Fruit fly (Drosophila melanogaster) whole organism, embryonic: ENCODE results near the gene CAH9.

Experiments used
- CG11695 ChIP-seq: fragments of 200-800 bp; sonication (Bioruptor generic); IDR thresholded peaks from 3 replicates; pipeline ENCODE4 v1.3.6; 2022; ENCODE audit warnings: missing biosample characterization, missing genetic modification characterization
- Dfd ChIP-seq, 2 experiments: fragments of >200 bp; optimal IDR thresholded peaks; 2 replicates each; lab custom pipeline; 2017; ENCODE audit warnings: missing biosample characterization in 2 of 2, missing genetic modification characterization in 2 of 2
- Xrp1 ChIP-seq: fragments of 200-800 bp; sonication (Bioruptor generic); IDR thresholded peaks from 2 replicates; pipeline ENCODE4 v1.3.6; 2022; ENCODE audit warnings: missing biosample characterization, missing genetic modification characterization

- no peak for TF ChIP-seq Xrp1
- no peak for TF ChIP-seq Dfd (GFP tag; optimal IDR thresholded peaks at IDR 0.05; lab: Kevin White, UChicago)
- TF ChIP-seq CG11695 (GFP tag; lab: Robert Waterston, UW), result no peak
These were observed 545 bp downstream of the CAH9 start for dm6 chr3R:27105439-27105838.
